Worm (Caenorhabditis elegans): Measurements from ENCODE around the gene ZK353.10.

ce11 chrIII:8402633-8403032 lies 8.4 kb upstream of the ZK353.10 start:
- TF ChIP-seq unc-55 (GFP tag; optimal IDR thresholded peaks at IDR 0.05) (no peak), nhr-6 (tag; optimal IDR thresholded peaks at IDR 0.05) (no peak), lin-11 (tag; optimal IDR thresholded peaks at IDR 0.05) (no peak), unc-62 (GFP tag; optimal IDR thresholded peaks at IDR 0.05) (no peak)

Measured in whole organism, L2 larva.